Worm (Caenorhabditis elegans) whole organism, mixed stage, embryonic: ENCODE results near the gene F20D6.9.

ENCODE experiments used
- M03D4.4 ChIP-seq: sonication (generic microtip); optimal IDR thresholded peaks from 2 replicates; lab custom pipeline; 2017; ENCODE audit warnings: mild to moderate bottlenecking, missing genetic modification characterization, missing compliant biosample characterization
- bed-3 ChIP-seq: fragments of 200-800 bp; sonication (Bioruptor generic); optimal IDR thresholded peaks from 3 replicates; lab custom pipeline; 2018; ENCODE audit warnings: mild to moderate bottlenecking, missing genetic modification characterization, moderate library complexity, missing compliant biosample characterization
- blmp-1 ChIP-seq: fragments of 150-350 bp; optimal IDR thresholded peaks from 2 replicates; lab custom pipeline; 2014; ENCODE audit warnings: missing biosample characterization, missing genetic modification characterization
- ceh-43 ChIP-seq: fragments of 200-800 bp; sonication (Bioruptor generic); optimal IDR thresholded peaks from 2 replicates; lab custom pipeline; 2018; ENCODE audit warnings: mild to moderate bottlenecking, missing genetic modification characterization, moderate library complexity, missing compliant biosample characterization
- ceh-83 ChIP-seq: fragments of 200-800 bp; sonication (Bioruptor generic); optimal IDR thresholded peaks from 2 replicates; lab custom pipeline; 2018; ENCODE audit warnings: mild to moderate bottlenecking, missing genetic modification characterization, missing compliant biosample characterization
- ces-1 ChIP-seq: fragments of 150-350 bp; optimal IDR thresholded peaks from 2 replicates; lab custom pipeline; 2014; ENCODE audit warnings: missing biosample characterization, missing genetic modification reagents, missing genetic modification characterization
- cnd-1 ChIP-seq: fragments of 200-800 bp; sonication (Bioruptor generic); optimal IDR thresholded peaks from 2 replicates; lab custom pipeline; 2018; ENCODE audit warnings: mild to moderate bottlenecking, missing genetic modification characterization, missing compliant biosample characterization
- drap-1 ChIP-seq: fragments of 200-800 bp; sonication (Bioruptor generic); optimal IDR thresholded peaks from 3 replicates; lab custom pipeline; 2018; ENCODE audit warnings: mild to moderate bottlenecking, missing genetic modification characterization, missing compliant biosample characterization
- elt-1 ChIP-seq: sonication (generic microtip); optimal IDR thresholded peaks from 2 replicates; lab custom pipeline; 2017; ENCODE audit warnings: missing genetic modification characterization, mild to moderate bottlenecking, missing compliant biosample characterization, antibody characterized with exemption, moderate library complexity, borderline replicate concordance; ENCODE audit not compliant: insufficient read depth
- elt-3 ChIP-seq: fragments of 150-350 bp; optimal IDR thresholded peaks from 2 replicates; lab custom pipeline; 2014; ENCODE audit warnings: missing biosample characterization, missing genetic modification characterization
- flh-1 ChIP-seq: fragments of 200-800 bp; sonication (Bioruptor generic); optimal IDR thresholded peaks from 2 replicates; lab custom pipeline; 2018; ENCODE audit warnings: mild to moderate bottlenecking, missing genetic modification characterization, moderate library complexity, missing compliant biosample characterization
- ham-2 ChIP-seq: fragments of 200-800 bp; sonication (Bioruptor generic); optimal IDR thresholded peaks from 2 replicates; lab custom pipeline; 2018; ENCODE audit warnings: mild to moderate bottlenecking, missing genetic modification characterization, missing compliant biosample characterization
- lin-13 ChIP-seq: fragments of 150-350 bp; optimal IDR thresholded peaks from 2 replicates; lab custom pipeline; 2014; ENCODE audit warnings: missing biosample characterization, missing genetic modification characterization
- lin-32 ChIP-seq: fragments of 200-800 bp; sonication (Bioruptor generic); optimal IDR thresholded peaks from 2 replicates; lab custom pipeline; 2018; ENCODE audit warnings: mild to moderate bottlenecking, missing genetic modification characterization, missing compliant biosample characterization
- mab-5 ChIP-seq: fragments of 150-350 bp; optimal IDR thresholded peaks from 2 replicates; lab custom pipeline; 2014; ENCODE audit warnings: missing biosample characterization, missing genetic modification characterization
- mep-1 ChIP-seq: fragments of 150-350 bp; optimal IDR thresholded peaks from 2 replicates; lab custom pipeline; 2017; ENCODE audit warnings: missing biosample characterization, missing genetic modification reagents, missing genetic modification characterization, inconsistent platforms
- nhr-12 ChIP-seq: fragments of 150-350 bp; optimal IDR thresholded peaks from 2 replicates; lab custom pipeline; 2014; ENCODE audit warnings: missing biosample characterization, missing genetic modification characterization
- nhr-2 ChIP-seq: fragments of 150-350 bp; optimal IDR thresholded peaks from 2 replicates; lab custom pipeline; 2014; ENCODE audit warnings: missing biosample characterization, missing genetic modification characterization
- nhr-237 ChIP-seq: fragments of 150-350 bp; optimal IDR thresholded peaks from 2 replicates; lab custom pipeline; 2014; ENCODE audit warnings: missing biosample characterization, missing genetic modification characterization
- nhr-28 ChIP-seq: fragments of 150-350 bp; optimal IDR thresholded peaks from 2 replicates; lab custom pipeline; 2014; ENCODE audit warnings: missing biosample characterization, missing genetic modification characterization
- nhr-76 ChIP-seq: sonication (generic microtip); optimal IDR thresholded peaks from 2 replicates; lab custom pipeline; 2017; ENCODE audit warnings: missing biosample characterization, missing genetic modification characterization
- pha-4 ChIP-seq: fragments of 150-350 bp; optimal IDR thresholded peaks from 2 replicates; lab custom pipeline; 2018; ENCODE audit warnings: missing biosample characterization, missing genetic modification reagents, missing genetic modification characterization
- sem-2 ChIP-seq: fragments of 200-800 bp; sonication (Bioruptor generic); optimal IDR thresholded peaks from 2 replicates; lab custom pipeline; 2018; ENCODE audit warnings: mild to moderate bottlenecking, missing genetic modification characterization, missing compliant biosample characterization
- snpc-4 ChIP-seq: fragments of 150-350 bp; optimal IDR thresholded peaks from 2 replicates; lab custom pipeline; 2014; ENCODE audit warnings: missing biosample characterization, missing genetic modification characterization
- sptf-1 ChIP-seq: sonication (generic microtip); optimal IDR thresholded peaks from 2 replicates; lab custom pipeline; 2017; ENCODE audit warnings: mild to moderate bottlenecking, missing genetic modification characterization, moderate library complexity, missing compliant biosample characterization
- unc-39 ChIP-seq: fragments of 150-350 bp; optimal IDR thresholded peaks from 2 replicates; lab custom pipeline; 2014; ENCODE audit warnings: missing biosample characterization, missing genetic modification characterization
- zip-8 ChIP-seq: fragments of 150-350 bp; optimal IDR thresholded peaks from 2 replicates; lab custom pipeline; 2014; ENCODE audit warnings: missing biosample characterization, missing genetic modification characterization
- ztf-11 ChIP-seq: fragments of 150-350 bp; optimal IDR thresholded peaks from 2 replicates; lab custom pipeline; 2014; ENCODE audit warnings: missing biosample characterization, missing genetic modification characterization

Gene F20D6.9

ce11 chrV:8157446-8157845 is 19.8 kb downstream of the F20D6.9 start, which contains the start of gene sul-2:
sul-2 (plus strand) TSS chrV:8157746.
- TF ChIP-seq ceh-43 = no peak
- no peak for TF ChIP-seq nhr-76
- no peak for TF ChIP-seq elt-1 (tag; lab: Kevin White, UChicago)
- TF ChIP-seq nhr-2 (tag; lab: Kevin White, UChicago) = no peak
- TF ChIP-seq unc-39 (tag; lab: Kevin White, UChicago) = no peak
- TF ChIP-seq lin-32 = no peak

DNA sequence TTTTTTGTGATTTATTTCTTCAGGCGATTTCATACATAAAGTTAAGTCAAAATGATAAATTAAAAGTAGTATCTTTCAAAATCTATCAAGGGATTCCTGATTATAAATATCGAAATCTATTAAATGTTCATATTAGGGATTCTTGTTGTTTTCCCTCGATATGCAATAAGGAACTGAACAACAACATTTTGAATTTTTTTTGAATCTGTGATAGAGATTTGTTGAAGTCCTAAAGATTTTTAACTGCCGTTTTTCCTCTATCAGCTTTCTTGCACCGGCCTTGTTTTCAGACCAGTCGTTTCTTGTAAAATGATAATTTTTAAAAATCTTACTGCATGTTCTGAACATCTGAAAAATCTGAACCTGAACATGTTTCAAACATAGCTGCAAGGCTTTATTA is 21.5 kb downstream of the F20D6.9 start:
- TF ChIP-seq nhr-12 (tag; lab: Kevin White, UChicago) (no peak), nhr-237 (tag; lab: Kevin White, UChicago) (no peak)

DNA sequence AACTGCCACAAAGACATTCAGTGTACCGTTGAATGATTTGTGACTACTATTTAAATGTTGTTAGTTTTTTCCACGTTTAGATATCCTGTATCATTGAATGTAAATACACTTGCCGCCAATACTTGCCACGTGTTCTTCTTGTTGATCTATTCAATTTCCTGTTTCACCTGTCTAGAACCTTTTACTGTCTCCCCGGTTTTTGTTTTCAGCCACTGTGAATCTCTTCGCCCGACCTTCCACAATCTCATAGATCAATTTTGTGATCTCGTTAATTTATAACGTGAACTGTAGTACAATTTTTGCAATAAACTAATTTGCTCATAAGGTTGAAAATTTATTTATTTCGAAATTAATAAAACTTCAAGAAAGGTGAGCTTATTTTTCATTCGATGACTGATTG is 31.9 kb downstream of the F20D6.9 start, which contains the start of gene D1014.13:
D1014.13 (plus strand) TSS at position 301 of the 400 bp plus-strand sequence.
- no peak for TF ChIP-seq ceh-83 (GFP tag; lab: Kevin White, UChicago)
- no peak for TF ChIP-seq mab-5 (tag; lab: Kevin White, UChicago)
- no peak for TF ChIP-seq M03D4.4 (tag; lab: Kevin White, UChicago)
- no peak for TF ChIP-seq lin-13 (tag; lab: Kevin White, UChicago)
- no peak for TF ChIP-seq lin-32
- no peak for TF ChIP-seq nhr-2 (tag; lab: Kevin White, UChicago)
- TF ChIP-seq elt-3 (tag; lab: Kevin White, UChicago) = no peak
- no peak for TF ChIP-seq sptf-1 (tag; lab: Kevin White, UChicago)
- TF ChIP-seq sem-2 = no peak
- TF ChIP-seq cnd-1 = no peak
- TF ChIP-seq blmp-1 = no peak
- TF ChIP-seq, all 35 proteins: peak for 0

- TF ChIP-seq ztf-11 (tag; lab: Kevin White, UChicago) = no peak
- no peak for TF ChIP-seq snpc-4 (tag; lab: Kevin White, UChicago)
- no peak for TF ChIP-seq ham-2 (GFP tag; lab: Kevin White, UChicago)
- no peak for TF ChIP-seq drap-1 (GFP tag; lab: Kevin White, UChicago)
- TF ChIP-seq flh-1 (GFP tag; lab: Kevin White, UChicago) = no peak
- TF ChIP-seq lin-32 = no peak
- no peak for TF ChIP-seq sem-2
- no peak for TF ChIP-seq M03D4.4 (tag; lab: Kevin White, UChicago)
- TF ChIP-seq unc-39 (tag; lab: Kevin White, UChicago) = no peak
- TF ChIP-seq nhr-12 (tag; lab: Kevin White, UChicago) = no peak
- no peak for TF ChIP-seq nhr-28
- TF ChIP-seq sptf-1 (tag; lab: Kevin White, UChicago) = no peak
- no peak for TF ChIP-seq nhr-237 (tag; lab: Kevin White, UChicago)
- TF ChIP-seq mep-1 (tag; lab: Kevin White, UChicago) = no peak
- no peak for TF ChIP-seq bed-3 (GFP tag; lab: Kevin White, UChicago)
- TF ChIP-seq pha-4 (tag; lab: Kevin White, UChicago) = no peak
- TF ChIP-seq lin-13 (tag; lab: Kevin White, UChicago) = no peak
- TF ChIP-seq ceh-83 (GFP tag; lab: Kevin White, UChicago) = no peak
- no peak for TF ChIP-seq elt-1 (tag; lab: Kevin White, UChicago)
Measured at ce11 chrV:8144515-8144914, 32.7 kb downstream of the F20D6.9 start.

- TF ChIP-seq nhr-28 = no peak
- TF ChIP-seq nhr-76 = no peak
- no peak for TF ChIP-seq elt-3 (tag; lab: Kevin White, UChicago)
- no peak for TF ChIP-seq ztf-11 (tag; lab: Kevin White, UChicago)
- TF ChIP-seq cnd-1 = no peak
- no peak for TF ChIP-seq sptf-1 (tag; lab: Kevin White, UChicago)
- TF ChIP-seq drap-1 (GFP tag; lab: Kevin White, UChicago) = no peak
- no peak for TF ChIP-seq sem-2
- no peak for TF ChIP-seq mab-5 (tag; lab: Kevin White, UChicago)
Measured at ce11 chrV:8143605-8144004, 33.6 kb downstream of the F20D6.9 start, which contains the start of gene D1014.2. D1014.2 (plus strand) TSS chrV:8143905.

- peak; percentile 6 for TF ChIP-seq ces-1 (GFP tag; lab: Kevin White, UChicago)
- no peak for TF ChIP-seq nhr-28
- no peak for TF ChIP-seq sem-2
- TF ChIP-seq zip-8 = no peak
- TF ChIP-seq, all 35 proteins: peak for 1
Measured at ce11 chrV:8132926-8133325, 44.3 kb downstream of the F20D6.9 start, which contains the start of gene D1014.4. D1014.4 (plus strand) TSS chrV:8133226.
